Worm (Caenorhabditis elegans) whole organism, midembryonic: ENCODE data around the gene Y41E3.1.

Source experiments
- T22C8.4 ChIP-seq: fragments of 200-800 bp; sonication (Bioruptor generic); IDR thresholded peaks from 2 replicates; pipeline ENCODE4 v1.3.6; 2022; ENCODE audit warnings: missing genetic modification characterization, missing compliant biosample characterization
- cog-1 ChIP-seq: sonication (generic microtip); optimal IDR thresholded peaks from 2 replicates; lab custom pipeline; 2016; ENCODE audit warnings: missing genetic modification characterization, missing compliant biosample characterization
- flt-1 ChIP-seq: fragments of 200-800 bp; sonication (Bioruptor generic); IDR thresholded peaks from 2 replicates; pipeline ENCODE4 v1.3.6; 2022; ENCODE audit warnings: missing genetic modification characterization, missing compliant biosample characterization
- klf-2 ChIP-seq: fragments of 200-800 bp; sonication (Bioruptor generic); conservative IDR thresholded peaks from 2 replicates; pipeline ENCODE4 v1.3.6; 2022; ENCODE audit warnings: missing genetic modification reagents, missing genetic modification characterization, missing compliant biosample characterization
- med-1 ChIP-seq: sonication (generic microtip); optimal IDR thresholded peaks from 2 replicates; lab custom pipeline; 2017; ENCODE audit warnings: missing genetic modification characterization, mild to moderate bottlenecking, missing compliant biosample characterization, antibody characterized with exemption, missing genetic modification reagents; ENCODE audit not compliant: insufficient read depth
- ref-1 ChIP-seq: fragments of 200-800 bp; sonication (Bioruptor generic); conservative IDR thresholded peaks from 2 replicates; pipeline ENCODE4 v1.3.6; 2022; ENCODE audit warnings: missing genetic modification reagents, missing genetic modification characterization, missing compliant biosample characterization
- tab-1 ChIP-seq: fragments of 200-800 bp; sonication (Bioruptor generic); IDR thresholded peaks from 2 replicates; pipeline ENCODE4 v1.3.6; 2022; ENCODE audit warnings: missing genetic modification characterization, missing compliant biosample characterization
- ztf-23 ChIP-seq: fragments of 200-800 bp; sonication (Bioruptor generic); IDR thresholded peaks from 2 replicates; pipeline ENCODE4 v1.3.6; 2022; ENCODE audit warnings: missing genetic modification reagents, missing genetic modification characterization, missing compliant biosample characterization

- no peak for TF ChIP-seq med-1 (GFP tag; lab: Kevin White, UChicago)
- no peak for TF ChIP-seq ztf-23
- no peak for TF ChIP-seq ref-1
- no peak for TF ChIP-seq flt-1 (GFP tag; lab: Robert Waterston, UW)
- no peak for TF ChIP-seq T22C8.4 (GFP tag; lab: Robert Waterston, UW)
- TF ChIP-seq tab-1 (GFP tag; lab: Robert Waterston, UW): no peak
- no peak for TF ChIP-seq cog-1
- no peak for TF ChIP-seq klf-2 (GFP tag; lab: Robert Waterston, UW)
These were observed 1.4 kb upstream of the Y41E3.1 start for ce11 chrIV:14960061-14960460.
